Worm (Caenorhabditis elegans): ENCODE measurements around the gene C27A7.6.

C27A7.6 gene

ce11 chrV:12088773-12089172, 41.8 kb downstream of the C27A7.6 start, which contains the start of gene R07B7.12:
Gene R07B7.12, plus strand, starts transcription at chrV:12089073.
- TF ChIP-seq tbx-11 (GFP tag; IDR thresholded peaks at IDR 0.05) (no peak), scrt-1 (GFP tag; IDR thresholded peaks at IDR 0.05) (no peak), tbx-37 (GFP tag; conservative IDR thresholded peaks at IDR 0.05) (no peak), B0310.2 (tag; optimal IDR thresholded peaks at IDR 0.05) (no peak), F13C5.2 (tag; optimal IDR thresholded peaks at IDR 0.05) (no peak), ets-7 (tag; optimal IDR thresholded peaks at IDR 0.05) (no peak)

- TF ChIP-seq F13C5.2 (tag; optimal IDR thresholded peaks at IDR 0.05), result no peak
- no peak for TF ChIP-seq hnd-1 (tag; optimal IDR thresholded peaks at IDR 0.05)
- TF ChIP-seq tra-4 (tag; optimal IDR thresholded peaks at IDR 0.05), result no peak
- no peak for TF ChIP-seq aly-1 (tag; optimal IDR thresholded peaks at IDR 0.05)
- no peak for TF ChIP-seq hmg-4 (GFP tag; optimal IDR thresholded peaks at IDR 0.05)
- TF ChIP-seq tbx-11 (GFP tag; IDR thresholded peaks at IDR 0.05), result no peak
- no peak for TF ChIP-seq ceh-13 (GFP tag; optimal IDR thresholded peaks at IDR 0.05)
These were observed 43.7 kb downstream of the C27A7.6 start, which contains the start of gene gana-1 for ce11 chrV:12086934-12087333. Gene gana-1, plus strand, starts transcription at chrV:12087234.

ce11 chrV:12085867-12086634, 44.5 kb downstream of the C27A7.6 start:
- no peak for TF ChIP-seq ama-1 (optimal IDR thresholded peaks at IDR 0.05)
- TF ChIP-seq ceh-36 (tag; optimal IDR thresholded peaks at IDR 0.05), result no peak
- no peak for TF ChIP-seq B0310.2 (tag; optimal IDR thresholded peaks at IDR 0.05)
- TF ChIP-seq ets-7 (tag; optimal IDR thresholded peaks at IDR 0.05), result no peak
- TF ChIP-seq hmg-4 (GFP tag; optimal IDR thresholded peaks at IDR 0.05), result no peak
- no peak for TF ChIP-seq tbx-11 (GFP tag; IDR thresholded peaks at IDR 0.05)
- no peak for TF ChIP-seq flt-1 (GFP tag; IDR thresholded peaks at IDR 0.05)
- no peak for TF ChIP-seq hnd-1 (tag; optimal IDR thresholded peaks at IDR 0.05)
- TF ChIP-seq tra-4 (tag; optimal IDR thresholded peaks at IDR 0.05), result no peak
- no peak for TF ChIP-seq ceh-13 (GFP tag; optimal IDR thresholded peaks at IDR 0.05)
- no peak for TF ChIP-seq F13C5.2 (tag; optimal IDR thresholded peaks at IDR 0.05)
- TF ChIP-seq tbx-37 (GFP tag; conservative IDR thresholded peaks at IDR 0.05), result no peak

DNA sequence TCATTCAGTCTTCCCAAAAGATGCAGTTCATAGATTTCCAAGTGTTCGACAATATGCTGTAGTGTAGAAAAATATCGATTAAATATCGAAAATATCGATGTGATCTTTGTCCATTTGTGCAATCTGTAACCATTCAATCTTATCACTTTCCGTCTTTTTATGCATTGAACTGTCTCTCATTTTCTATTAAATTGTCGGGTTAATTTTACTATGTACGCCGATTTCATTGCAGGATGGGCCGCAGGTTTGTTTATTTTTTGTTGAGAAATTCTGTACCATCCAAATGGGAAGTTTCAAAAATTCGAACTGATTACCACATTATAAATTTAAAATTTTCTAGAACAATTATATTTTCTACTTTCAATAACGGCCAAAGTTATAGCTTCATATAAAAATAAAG, 46.4 kb downstream of the C27A7.6 start, which contains the start of gene R07B7.8:
Gene R07B7.8 (minus strand): TSS at position 101 of the 400 bp plus-strand sequence.
- TF ChIP-seq ama-1 (optimal IDR thresholded peaks at IDR 0.05), result no peak
- TF ChIP-seq tra-4 (tag; optimal IDR thresholded peaks at IDR 0.05), result no peak

DNA sequence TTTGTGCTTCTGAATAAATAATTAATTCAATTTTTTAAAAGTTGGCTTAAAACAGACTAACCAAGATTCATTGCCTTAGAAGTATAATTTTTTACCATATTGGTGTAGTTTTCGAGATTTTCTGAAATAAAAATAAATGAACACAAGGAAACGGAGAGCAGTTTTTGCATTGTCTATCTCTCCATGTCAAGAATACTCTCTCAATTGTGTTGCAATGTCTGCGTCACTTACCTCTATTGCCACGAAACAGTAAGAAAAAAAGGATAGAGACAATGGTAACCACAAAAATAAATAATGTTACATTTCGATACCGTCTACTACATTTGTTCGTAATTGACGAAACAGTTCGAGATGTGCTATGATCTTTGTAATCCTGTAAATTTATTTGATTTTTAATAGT, 47.7 kb downstream of the C27A7.6 start, which contains the start of gene R07B7.10:
Gene R07B7.10 (plus strand): TSS at position 285 of the 400 bp plus-strand sequence.
- TF ChIP-seq scrt-1 (GFP tag; IDR thresholded peaks at IDR 0.05) (no peak), tbx-11 (GFP tag; IDR thresholded peaks at IDR 0.05) (no peak), hmbx-1 (tag; optimal IDR thresholded peaks at IDR 0.05) (no peak), F13C5.2 (tag; optimal IDR thresholded peaks at IDR 0.05) (no peak), ceh-13 (GFP tag; optimal IDR thresholded peaks at IDR 0.05) (no peak), ceh-36 (tag; optimal IDR thresholded peaks at IDR 0.05) (no peak), hnd-1 (tag; optimal IDR thresholded peaks at IDR 0.05) (no peak)

DNA sequence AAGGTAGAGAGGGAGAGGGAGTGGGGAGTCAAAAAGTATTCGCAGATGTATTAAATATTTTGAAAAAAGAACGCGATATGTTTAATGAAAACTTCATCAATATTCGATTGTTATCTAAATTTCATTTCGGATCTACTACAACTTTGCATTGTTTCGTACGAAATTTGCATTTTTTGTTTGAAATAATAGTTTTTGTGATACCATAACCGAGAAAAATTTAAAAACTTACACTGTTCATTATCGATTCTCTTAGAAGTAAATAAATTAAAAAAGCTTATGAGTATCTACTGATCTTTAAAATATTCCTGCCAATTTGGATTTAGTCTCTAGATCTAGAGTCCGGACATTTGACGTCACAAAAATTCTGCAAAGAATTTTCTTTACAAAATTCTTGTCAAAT, 50.3 kb downstream of the C27A7.6 start, which contains the start of gene R07B7.9:
Gene R07B7.9 (minus strand): TSS at position 101 of the 400 bp plus-strand sequence.
- TF ChIP-seq B0310.2 (tag; optimal IDR thresholded peaks at IDR 0.05), result no peak
- TF ChIP-seq hmbx-1 (tag; optimal IDR thresholded peaks at IDR 0.05), result no peak
- no peak for TF ChIP-seq sea-1 (GFP tag; conservative IDR thresholded peaks at IDR 0.05)

DNA sequence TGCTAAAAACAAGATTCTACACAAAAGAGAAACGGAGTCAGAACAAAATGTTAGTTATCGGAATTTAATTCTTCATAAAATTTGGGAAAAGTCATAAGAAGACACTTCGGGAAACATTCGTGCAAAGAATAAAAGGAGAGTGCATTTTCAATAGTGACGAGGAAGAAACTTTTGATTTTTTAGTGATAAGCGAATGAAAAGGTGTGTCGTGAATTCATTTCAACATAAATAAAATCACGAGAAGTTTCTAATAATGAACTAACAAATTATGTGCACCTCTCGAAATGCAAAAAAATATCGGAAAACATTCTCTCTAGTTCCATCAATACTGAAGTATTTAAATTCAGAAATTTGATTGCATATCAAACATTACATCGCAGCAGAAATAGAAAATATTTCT, 54.6 kb downstream of the C27A7.6 start:
- TF ChIP-seq aly-1 (tag; optimal IDR thresholded peaks at IDR 0.05), result no peak
- no peak for TF ChIP-seq ceh-13 (GFP tag; optimal IDR thresholded peaks at IDR 0.05)
- no peak for TF ChIP-seq ets-7 (tag; optimal IDR thresholded peaks at IDR 0.05)
- no peak for TF ChIP-seq hmbx-1 (tag; optimal IDR thresholded peaks at IDR 0.05)
- no peak for TF ChIP-seq hmg-4 (GFP tag; optimal IDR thresholded peaks at IDR 0.05)
- no peak for TF ChIP-seq scrt-1 (GFP tag; IDR thresholded peaks at IDR 0.05)
- TF ChIP-seq B0310.2 (tag; optimal IDR thresholded peaks at IDR 0.05), result no peak
- no peak for TF ChIP-seq F13C5.2 (tag; optimal IDR thresholded peaks at IDR 0.05)
- TF ChIP-seq flt-1 (GFP tag; IDR thresholded peaks at IDR 0.05), result no peak
- no peak for TF ChIP-seq hnd-1 (tag; optimal IDR thresholded peaks at IDR 0.05)
- TF ChIP-seq tbx-11 (GFP tag; IDR thresholded peaks at IDR 0.05), result no peak
- no peak for TF ChIP-seq pes-1 (GFP tag; IDR thresholded peaks at IDR 0.05)

DNA sequence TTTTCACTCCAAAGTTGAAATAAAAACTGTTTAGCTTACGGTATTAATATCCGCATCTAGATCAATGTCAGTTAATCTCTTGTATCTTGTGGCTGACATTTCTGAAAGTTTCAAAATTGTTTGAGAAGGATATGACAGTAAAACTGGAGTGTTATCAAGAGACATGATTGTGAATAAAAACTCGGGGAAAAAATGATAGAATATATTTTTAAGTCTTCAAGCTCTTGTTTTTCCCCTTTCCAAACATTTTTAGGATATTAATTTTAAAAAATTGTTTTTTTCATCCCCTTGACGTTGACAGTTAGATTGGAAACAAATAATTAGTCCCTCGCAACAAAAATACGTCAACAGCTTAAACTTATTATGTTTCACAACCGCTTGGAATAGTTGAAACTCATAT, 55.7 kb downstream of the C27A7.6 start, which contains the start of gene R07B7.6:
Gene R07B7.6 (minus strand): TSS at position 101 of the 400 bp plus-strand sequence.
- TF ChIP-seq scrt-1 (GFP tag; IDR thresholded peaks at IDR 0.05) (no peak), tbx-37 (GFP tag; conservative IDR thresholded peaks at IDR 0.05) (no peak), tra-4 (tag; optimal IDR thresholded peaks at IDR 0.05) (no peak), hmg-4 (GFP tag; optimal IDR thresholded peaks at IDR 0.05) (no peak), flt-1 (GFP tag; IDR thresholded peaks at IDR 0.05) (no peak), tbx-11 (GFP tag; IDR thresholded peaks at IDR 0.05) (no peak), B0310.2 (tag; optimal IDR thresholded peaks at IDR 0.05) (no peak)
